Worm (Caenorhabditis elegans) whole organism, L4 larva: ENCODE results near the gene F55B12.10.

Experiments used
- Y48G9A.11 ChIP-seq: fragments of 200-800 bp; sonication (Bioruptor generic); IDR thresholded peaks from 2 replicates; pipeline ENCODE4 v1.3.6; 2022; ENCODE audit warnings: missing genetic modification reagents, missing genetic modification characterization, missing compliant biosample characterization
- Y75B8A.6 ChIP-seq: fragments of 200-800 bp; sonication (Bioruptor generic); IDR thresholded peaks from 2 replicates; pipeline ENCODE4 v1.3.6; 2022; ENCODE audit warnings: missing genetic modification reagents, missing genetic modification characterization, missing compliant biosample characterization
- ama-1 ChIP-seq: fragments of 150-350 bp; optimal IDR thresholded peaks from 2 replicates; lab custom pipeline; 2014; ENCODE audit warnings: inconsistent platforms, mixed read lengths
- ceh-44 ChIP-seq: fragments of 200-800 bp; sonication (Bioruptor generic); IDR thresholded peaks from 2 replicates; pipeline ENCODE4 v1.3.6; 2022; ENCODE audit warnings: missing genetic modification reagents, missing genetic modification characterization, missing compliant biosample characterization
- ceh-82 ChIP-seq: sonication (generic microtip); optimal IDR thresholded peaks from 2 replicates; lab custom pipeline; 2017; ENCODE audit warnings: missing biosample characterization, missing genetic modification characterization
- fkh-10 ChIP-seq: fragments of 150-350 bp; optimal IDR thresholded peaks from 2 replicates; lab custom pipeline; 2014; ENCODE audit warnings: missing biosample characterization, missing genetic modification reagents, missing genetic modification characterization
- hlh-30 ChIP-seq: sonication (generic microtip); optimal IDR thresholded peaks from 2 replicates; lab custom pipeline; 2017; ENCODE audit warnings: antibody characterized with exemption, mild to moderate bottlenecking, missing genetic modification characterization, missing compliant biosample characterization; ENCODE audit not compliant: insufficient read depth
- mxl-2 ChIP-seq: fragments of 200-800 bp; sonication (Bioruptor generic); conservative IDR thresholded peaks from 2 replicates; pipeline ENCODE4 v1.3.6; 2022; ENCODE audit warnings: missing genetic modification reagents, missing genetic modification characterization, missing compliant biosample characterization
- nhr-11 ChIP-seq: fragments of 150-350 bp; optimal IDR thresholded peaks from 2 replicates; lab custom pipeline; 2014; ENCODE audit warnings: missing biosample characterization, missing genetic modification characterization
- pqm-1 ChIP-seq: sonication (generic microtip); optimal IDR thresholded peaks from 2 replicates; lab custom pipeline; 2017; ENCODE audit warnings: missing biosample characterization, missing genetic modification characterization
- unc-130 ChIP-seq: sonication (generic microtip); optimal IDR thresholded peaks from 2 replicates; lab custom pipeline; 2016; ENCODE audit warnings: missing genetic modification reagents, missing genetic modification characterization, missing compliant biosample characterization

DNA sequence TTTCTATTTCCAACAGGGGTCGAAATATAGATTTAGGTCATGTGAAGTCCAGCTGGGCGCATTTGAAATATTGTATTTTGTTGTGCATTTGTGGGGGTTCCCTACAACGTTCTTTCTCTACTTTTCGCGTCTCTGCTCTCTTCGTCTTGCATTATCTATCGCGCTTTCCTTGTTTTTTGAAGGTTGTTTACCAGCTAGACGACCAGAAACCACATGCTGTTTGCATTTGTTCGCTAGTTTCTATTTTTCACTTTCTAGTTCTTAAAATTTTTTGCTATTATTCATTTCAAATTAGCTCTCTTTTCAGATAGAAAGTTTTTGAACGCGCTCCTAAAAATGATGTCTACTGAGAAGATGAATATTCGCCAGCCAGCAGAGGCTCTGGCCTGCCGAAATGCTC lies at the start of gene F55B12.10:
- no peak for TF ChIP-seq ceh-44 (GFP tag; lab: Robert Waterston, UW)
- TF ChIP-seq Y75B8A.6 (GFP tag; lab: Robert Waterston, UW), result no peak
- TF ChIP-seq nhr-11, result no peak
- no peak for TF ChIP-seq ceh-82 (tag; lab: Kevin White, UChicago)
- TF ChIP-seq hlh-30 (tag; lab: Kevin White, UChicago), result no peak
- TF ChIP-seq ama-1, result no peak
- no peak for TF ChIP-seq fkh-10 (GFP tag; lab: Kevin White, UChicago)
- TF ChIP-seq unc-130 (GFP tag; lab: Kevin White, UChicago), result no peak
- no peak for TF ChIP-seq Y48G9A.11 (GFP tag; lab: Robert Waterston, UW)
- no peak for TF ChIP-seq mxl-2 (GFP tag; lab: Robert Waterston, UW)
- TF ChIP-seq pqm-1 (tag; lab: Kevin White, UChicago), result no peak
